Fruit fly (Drosophila melanogaster) whole organism, wandering third instar larva: ENCODE data around the gene Ref1.
A peak's percentile ranks its signal among the peaks of the same experiment; 100 is the strongest.

Experiments
- Abd-B ChIP-seq: fragments of >200 bp; optimal IDR thresholded peaks from 2 replicates; lab custom pipeline; 2017; ENCODE audit warnings: missing biosample characterization, missing genetic modification characterization
- CG32264 ChIP-seq: fragments of 200-800 bp; sonication (Bioruptor generic); optimal IDR thresholded peaks from 2 replicates; lab custom pipeline; 2016; ENCODE audit warnings: missing biosample characterization, missing genetic modification characterization
- CG9705 ChIP-seq: fragments of 200-800 bp; sonication (Bioruptor generic); optimal IDR thresholded peaks from 2 replicates; lab custom pipeline; 2018; ENCODE audit warnings: missing biosample characterization, mild to moderate bottlenecking, missing genetic modification characterization
- CrebA ChIP-seq: fragments of 200-800 bp; sonication (Bioruptor generic); optimal IDR thresholded peaks from 2 replicates; lab custom pipeline; 2016; ENCODE audit warnings: missing biosample characterization, mild to moderate bottlenecking, missing genetic modification characterization, borderline replicate concordance
- Dfd ChIP-seq: fragments of >200 bp; optimal IDR thresholded peaks from 2 replicates; lab custom pipeline; 2017; ENCODE audit warnings: missing biosample characterization, missing genetic modification characterization
- Dif ChIP-seq: fragments of 200-275, 200-300 bp; sonication (Bioruptor generic); optimal IDR thresholded peaks from 2 replicates; lab custom pipeline; 2018; ENCODE audit warnings: missing biosample characterization, missing genetic modification characterization; ENCODE audit not compliant: partially characterized antibody
- GATAd ChIP-seq: sonication (Bioruptor generic); optimal IDR thresholded peaks from 2 replicates; lab custom pipeline; 2016; ENCODE audit warnings: missing biosample characterization, missing genetic modification characterization
- HLH106 ChIP-seq: fragments of 200-800 bp; optimal IDR thresholded peaks from 3 replicates; lab custom pipeline; 2019; ENCODE audit warnings: missing biosample characterization, mild to moderate bottlenecking, missing genetic modification characterization, moderate library complexity
- Hnf4 ChIP-seq: fragments of 200-800 bp; sonication (Bioruptor generic); optimal IDR thresholded peaks from 2 replicates; lab custom pipeline; 2016; ENCODE audit warnings: missing biosample characterization, mild to moderate bottlenecking, missing genetic modification characterization
- Hr83 ChIP-seq: fragments of 200-300 bp; sonication (Bioruptor generic); optimal IDR thresholded peaks from 2 replicates; lab custom pipeline; 2016; ENCODE audit warnings: missing biosample characterization, mild to moderate bottlenecking, missing genetic modification characterization, moderate library complexity; ENCODE audit not compliant: poor library complexity, severe bottlenecking
- Jra ChIP-seq: sonication (Bioruptor generic); optimal IDR thresholded peaks from 2 replicates; lab custom pipeline; 2016; ENCODE audit warnings: missing biosample characterization, missing genetic modification characterization
- Mio ChIP-seq: sonication (Bioruptor generic); optimal IDR thresholded peaks from 2 replicates; lab custom pipeline; 2016; ENCODE audit warnings: missing biosample characterization, missing genetic modification characterization
- Myc ChIP-seq: fragments of >200 bp; optimal IDR thresholded peaks from 2 replicates; lab custom pipeline; 2017
- N ChIP-seq: fragments of >200 bp; optimal IDR thresholded peaks from 2 replicates; lab custom pipeline; 2018; ENCODE audit warnings: missing biosample characterization, missing external identifiers, missing genetic modification characterization
- OdsH ChIP-seq: fragments of 200-800 bp; sonication (Bioruptor generic); optimal IDR thresholded peaks from 2 replicates; lab custom pipeline; 2016; ENCODE audit warnings: missing biosample characterization, mild to moderate bottlenecking, missing genetic modification characterization
- Rel ChIP-seq, 2 experiments: fragments of 200-800 bp; sonication (Bioruptor generic) in 1 of 2; optimal IDR thresholded peaks; 2 replicates in 1 of 2; 3 replicates in 1 of 2; lab custom pipeline; 2016 to 2019; ENCODE audit warnings: mild to moderate bottlenecking in 2 of 2, missing biosample characterization in 2 of 2, missing genetic modification characterization in 2 of 2, moderate library complexity in 1 of 2
- Sp1 ChIP-seq: fragments of 200-800 bp; sonication (Bioruptor generic); optimal IDR thresholded peaks from 3 replicates; lab custom pipeline; 2019; ENCODE audit warnings: missing biosample characterization, mild to moderate bottlenecking, missing genetic modification characterization, moderate library complexity
- Vsx2 ChIP-seq: fragments of 200-300, 225-300 bp; sonication (Bioruptor generic); optimal IDR thresholded peaks from 2 replicates; lab custom pipeline; 2018; ENCODE audit warnings: missing biosample characterization, missing genetic modification characterization; ENCODE audit not compliant: partially characterized antibody
- br ChIP-seq: fragments of 200-800 bp; sonication (Bioruptor generic); optimal IDR thresholded peaks from 2 replicates; lab custom pipeline; 2016; ENCODE audit warnings: missing biosample characterization, missing genetic modification characterization
- brk ChIP-seq: fragments of 200-800 bp; sonication (Bioruptor generic); optimal IDR thresholded peaks from 2 replicates; lab custom pipeline; 2016; ENCODE audit warnings: missing biosample characterization, mild to moderate bottlenecking, missing genetic modification characterization
- dmrt93B ChIP-seq: fragments of 200-800 bp; sonication (Bioruptor generic); optimal IDR thresholded peaks from 2 replicates; lab custom pipeline; 2018; ENCODE audit warnings: missing biosample characterization, mild to moderate bottlenecking, missing genetic modification characterization
- dsf ChIP-seq: sonication (Bioruptor generic); optimal IDR thresholded peaks from 2 replicates; lab custom pipeline; 2016; ENCODE audit warnings: missing biosample characterization, missing genetic modification characterization, borderline replicate concordance
- ey ChIP-seq: fragments of 200-800 bp; sonication (Bioruptor generic); optimal IDR thresholded peaks from 2 replicates; lab custom pipeline; 2016; ENCODE audit warnings: missing biosample characterization, missing genetic modification characterization
- foxo ChIP-seq, 2 experiments: fragments of 200-800 bp; sonication (Bioruptor generic); optimal IDR thresholded peaks; 2 replicates in 1 of 2; 3 replicates in 1 of 2; lab custom pipeline; 2016 to 2017; ENCODE audit warnings: missing biosample characterization in 2 of 2, missing genetic modification characterization in 2 of 2
- fru ChIP-seq: fragments of 200-800 bp; sonication (Bioruptor generic); optimal IDR thresholded peaks from 3 replicates; lab custom pipeline; 2016; ENCODE audit warnings: missing biosample characterization, mild to moderate bottlenecking, missing genetic modification characterization
- h ChIP-seq: fragments of 200-800 bp; sonication (Bioruptor generic); optimal IDR thresholded peaks from 3 replicates; lab custom pipeline; 2016; ENCODE audit warnings: missing biosample characterization, mild to moderate bottlenecking, missing genetic modification characterization
- jim ChIP-seq: fragments of 175-275, 200-325 bp; sonication (Bioruptor generic); optimal IDR thresholded peaks from 2 replicates; lab custom pipeline; 2016; ENCODE audit warnings: missing biosample characterization, mild to moderate bottlenecking, missing genetic modification characterization
- lola ChIP-seq: fragments of >200 bp; optimal IDR thresholded peaks from 2 replicates; lab custom pipeline; 2017; ENCODE audit warnings: missing biosample characterization, missing genetic modification characterization
- pan ChIP-seq: fragments of >200 bp; optimal IDR thresholded peaks from 2 replicates; lab custom pipeline; 2017
- psq ChIP-seq: fragments of 200-800 bp; sonication (Bioruptor generic); optimal IDR thresholded peaks from 3 replicates; lab custom pipeline; 2017; ENCODE audit warnings: missing biosample characterization, mild to moderate bottlenecking, missing genetic modification characterization, moderate library complexity
- rgr ChIP-seq: fragments of 200-800 bp; sonication (Bioruptor generic); optimal IDR thresholded peaks from 3 replicates; lab custom pipeline; 2016; ENCODE audit warnings: missing biosample characterization, mild to moderate bottlenecking, missing genetic modification characterization
- sage ChIP-seq: fragments of 200-800 bp; sonication (Bioruptor generic); optimal IDR thresholded peaks from 2 replicates; lab custom pipeline; 2016; ENCODE audit warnings: missing biosample characterization, mild to moderate bottlenecking, missing genetic modification characterization
- sv ChIP-seq: fragments of 200-800 bp; sonication (Bioruptor generic); optimal IDR thresholded peaks from 3 replicates; lab custom pipeline; 2016; ENCODE audit warnings: missing biosample characterization, missing genetic modification characterization
- tai ChIP-seq: sonication (Bioruptor generic); optimal IDR thresholded peaks from 2 replicates; lab custom pipeline; 2016; ENCODE audit warnings: missing biosample characterization, missing genetic modification characterization
- woc ChIP-seq: sonication (Bioruptor generic); optimal IDR thresholded peaks from 2 replicates; lab custom pipeline; 2016; ENCODE audit warnings: missing biosample characterization, mild to moderate bottlenecking, missing genetic modification characterization

Ref1 gene

DNA sequence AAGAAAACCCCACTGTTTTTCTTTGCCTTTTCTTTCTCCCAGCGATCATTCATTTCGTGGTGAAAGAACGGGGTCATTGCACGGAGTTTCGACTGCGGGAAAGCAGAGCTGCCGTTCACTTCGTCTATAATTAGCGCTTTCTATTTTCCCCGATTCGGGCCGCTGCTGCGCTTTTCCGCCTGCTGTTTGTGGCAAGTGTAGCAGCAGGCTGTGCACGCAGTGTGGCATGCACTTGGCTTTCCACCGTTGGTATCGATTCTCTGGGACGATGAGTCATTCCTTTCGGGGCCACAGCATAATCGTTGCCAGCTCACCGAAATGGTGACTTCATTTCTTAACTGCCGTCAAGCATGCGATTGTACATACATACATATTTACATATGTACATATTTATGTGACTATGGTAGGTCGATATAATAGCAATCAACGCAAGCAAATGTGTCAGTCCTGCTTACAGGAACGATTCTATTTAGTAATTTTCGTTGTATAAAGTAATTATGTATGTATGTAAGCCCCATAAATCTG, 8.7 kb upstream of the Ref1 start:
- no peak for TF ChIP-seq ey (GFP tag; lab: Kevin White, UChicago)
- no peak for TF ChIP-seq h (GFP tag; lab: Kevin White, UChicago)
- TF ChIP-seq dmrt93B (GFP tag; lab: Kevin White, UChicago): no peak
- no peak for TF ChIP-seq psq (GFP tag; lab: Kevin White, UChicago)
- TF ChIP-seq brk (GFP tag; lab: Kevin White, UChicago): peak; percentile 27
- TF ChIP-seq Mio: no peak
- no peak for TF ChIP-seq rgr
- no peak for TF ChIP-seq Vsx2 (GFP tag; lab: Kevin White, UChicago)
- TF ChIP-seq CG32264 (GFP tag; lab: Kevin White, UChicago): no peak
- TF ChIP-seq Dif (GFP tag; lab: Kevin White, UChicago): no peak
- peak; percentile 13 for TF ChIP-seq Hnf4
- TF ChIP-seq CrebA (GFP tag; lab: Kevin White, UChicago): no peak
- TF ChIP-seq sage (GFP tag; lab: Kevin White, UChicago): no peak
- no peak for TF ChIP-seq GATAd
- peak; percentile 30 for TF ChIP-seq Jra (GFP tag; lab: Kevin White, UChicago)
- no peak for TF ChIP-seq Hr83 (GFP tag; lab: Kevin White, UChicago)
- no peak for TF ChIP-seq br (GFP tag; lab: Kevin White, UChicago)
- TF ChIP-seq Sp1: no peak
- TF ChIP-seq Rel (GFP tag; optimal IDR thresholded peaks at IDR 0.05; lab: Kevin White, UChicago): no peak
- peak; percentile 33 for TF ChIP-seq Rel (tag; optimal IDR thresholded peaks at IDR 0.05; lab: Kevin White, UChicago)
- TF ChIP-seq, all 38 proteins: peak for 4

DNA sequence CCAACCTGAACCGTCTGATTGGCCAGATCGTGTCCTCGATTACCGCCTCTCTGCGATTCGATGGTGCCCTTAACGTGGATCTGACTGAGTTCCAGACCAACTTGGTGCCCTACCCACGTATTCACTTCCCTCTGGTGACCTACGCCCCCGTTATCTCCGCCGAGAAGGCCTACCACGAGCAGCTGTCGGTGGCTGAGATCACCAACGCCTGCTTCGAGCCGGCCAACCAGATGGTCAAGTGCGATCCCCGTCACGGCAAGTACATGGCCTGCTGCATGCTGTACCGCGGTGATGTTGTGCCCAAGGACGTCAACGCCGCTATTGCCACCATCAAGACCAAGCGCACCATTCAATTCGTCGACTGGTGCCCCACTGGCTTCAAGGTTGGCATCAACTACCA, 7.7 kb upstream of the Ref1 start:
- no peak for TF ChIP-seq HLH106 (tag; lab: Kevin White, UChicago)
- TF ChIP-seq psq (GFP tag; lab: Kevin White, UChicago): no peak
- no peak for TF ChIP-seq CG9705 (GFP tag; lab: Kevin White, UChicago)
- no peak for TF ChIP-seq jim (GFP tag; lab: Kevin White, UChicago)
- TF ChIP-seq tai (GFP tag; lab: Kevin White, UChicago): no peak
- TF ChIP-seq Hr83 (GFP tag; lab: Kevin White, UChicago): no peak
- TF ChIP-seq br (GFP tag; lab: Kevin White, UChicago): no peak
- TF ChIP-seq rgr: no peak
- TF ChIP-seq, all 38 proteins: peak for 0

DNA sequence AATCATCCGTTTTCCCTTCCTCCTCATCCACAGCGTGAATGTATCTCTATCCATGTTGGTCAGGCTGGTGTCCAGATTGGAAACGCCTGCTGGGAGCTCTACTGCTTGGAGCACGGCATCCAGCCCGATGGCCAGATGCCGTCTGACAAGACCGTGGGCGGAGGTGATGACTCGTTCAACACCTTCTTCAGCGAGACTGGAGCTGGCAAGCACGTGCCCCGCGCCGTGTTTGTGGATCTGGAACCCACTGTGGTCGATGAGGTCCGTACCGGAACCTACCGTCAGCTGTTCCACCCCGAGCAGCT, 7.0 kb upstream of the Ref1 start:
- TF ChIP-seq N (GFP tag; lab: Kevin White, UChicago) (no peak), h (GFP tag; lab: Kevin White, UChicago) (no peak), CG32264 (GFP tag; lab: Kevin White, UChicago) (no peak), Abd-B (GFP tag; lab: Kevin White, UChicago) (no peak), CG9705 (GFP tag; lab: Kevin White, UChicago) (no peak), woc (GFP tag; lab: Kevin White, UChicago) (no peak), Dif (GFP tag; lab: Kevin White, UChicago) (no peak), OdsH (GFP tag; lab: Kevin White, UChicago) (no peak), jim (GFP tag; lab: Kevin White, UChicago) (no peak), Rel (GFP tag; optimal IDR thresholded peaks at IDR 0.05; lab: Kevin White, UChicago) (no peak), Rel (tag; optimal IDR thresholded peaks at IDR 0.05; lab: Kevin White, UChicago) (no peak), sage (GFP tag; lab: Kevin White, UChicago) (no peak), Hr83 (GFP tag; lab: Kevin White, UChicago) (no peak), Hnf4 (no peak), sv (GFP tag; lab: Kevin White, UChicago) (no peak), fru (GFP tag; lab: Kevin White, UChicago) (no peak)
- TF ChIP-seq, all 38 proteins: peak for 0

DNA sequence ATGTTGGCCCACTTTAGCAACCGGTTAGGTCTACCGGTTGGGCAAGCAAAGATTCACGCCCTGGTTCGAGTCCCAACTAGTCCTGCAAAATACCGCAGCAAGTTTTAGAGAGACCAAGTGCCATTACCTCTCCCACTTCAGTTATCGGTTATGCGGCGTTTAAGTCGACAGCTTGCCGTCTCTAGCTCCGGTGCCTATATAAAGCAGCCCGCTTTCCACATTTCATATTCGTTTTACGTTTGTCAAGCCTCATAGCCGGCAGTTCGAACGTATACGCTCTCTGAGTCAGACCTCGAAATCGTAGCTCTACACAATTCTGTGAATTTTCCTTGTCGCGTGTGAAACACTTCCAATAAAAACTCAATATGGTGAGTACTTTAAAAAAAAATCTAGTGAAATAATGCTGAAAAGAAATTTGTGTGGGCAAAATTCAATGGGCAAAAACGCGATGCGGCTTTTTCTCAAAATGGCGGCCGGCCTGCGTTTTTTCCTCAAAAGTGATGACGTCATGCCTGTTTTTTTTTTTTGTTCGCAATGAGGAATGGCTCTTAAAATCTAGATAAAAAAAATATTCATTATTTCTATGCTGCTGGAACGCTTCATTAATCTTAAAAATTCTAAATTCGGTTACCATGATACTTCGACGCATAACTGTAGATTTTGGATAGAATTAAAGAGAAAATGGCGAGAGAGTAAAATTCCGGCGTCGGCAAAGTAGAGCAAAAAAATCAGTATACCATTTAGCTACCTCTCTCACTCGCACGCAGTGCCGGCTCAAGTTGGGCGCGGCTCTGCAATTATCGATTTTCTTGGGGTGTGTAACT, 6.4 kb upstream of the Ref1 start, which contains the start of gene alphaTub84B:
Gene alphaTub84B, plus strand, starts transcription at position 223 of the 824 bp plus-strand sequence.
- no peak for TF ChIP-seq pan
- TF ChIP-seq Abd-B (GFP tag; lab: Kevin White, UChicago): no peak
- peak in 1 of 2 experiments; percentile 71 for TF ChIP-seq foxo (GFP tag; optimal IDR thresholded peaks at IDR 0.05; lab: Kevin White, UChicago)
- TF ChIP-seq CG32264 (GFP tag; lab: Kevin White, UChicago): no peak
- TF ChIP-seq Dif (GFP tag; lab: Kevin White, UChicago): peak; percentile 87
- TF ChIP-seq psq (GFP tag; lab: Kevin White, UChicago): peak; percentile 48
- peak; percentile 86 for TF ChIP-seq Jra (GFP tag; lab: Kevin White, UChicago)
- no peak for TF ChIP-seq Dfd (GFP tag; lab: Kevin White, UChicago)
- TF ChIP-seq tai (GFP tag; lab: Kevin White, UChicago): no peak
- TF ChIP-seq N (GFP tag; lab: Kevin White, UChicago): no peak
- TF ChIP-seq CG9705 (GFP tag; lab: Kevin White, UChicago): no peak
- peak; percentile 52 for TF ChIP-seq sv (GFP tag; lab: Kevin White, UChicago)
- peak; percentile 21 for TF ChIP-seq brk (GFP tag; lab: Kevin White, UChicago)
- TF ChIP-seq Hnf4: peak; percentile 91
- no peak for TF ChIP-seq GATAd
- TF ChIP-seq dmrt93B (GFP tag; lab: Kevin White, UChicago): no peak
- peak; percentile 29 for TF ChIP-seq ey (GFP tag; lab: Kevin White, UChicago)
- TF ChIP-seq OdsH (GFP tag; lab: Kevin White, UChicago): peak; percentile 66
- TF ChIP-seq dsf (GFP tag; lab: Kevin White, UChicago): no peak
- TF ChIP-seq CrebA (GFP tag; lab: Kevin White, UChicago): no peak
- TF ChIP-seq Rel (GFP tag; optimal IDR thresholded peaks at IDR 0.05; lab: Kevin White, UChicago): no peak
- peak; percentile 88 for TF ChIP-seq Rel (tag; optimal IDR thresholded peaks at IDR 0.05; lab: Kevin White, UChicago)
- peak; percentile 94 for TF ChIP-seq Hr83 (GFP tag; lab: Kevin White, UChicago)
- TF ChIP-seq Myc (lab: Kevin White, UChicago): peak; percentile 59
- no peak for TF ChIP-seq lola (GFP tag; lab: Kevin White, UChicago)
- peak; percentile 55 for TF ChIP-seq sage (GFP tag; lab: Kevin White, UChicago)
- peak; percentile 76 for TF ChIP-seq Sp1
- TF ChIP-seq HLH106 (tag; lab: Kevin White, UChicago): peak; percentile 19
- TF ChIP-seq Mio: no peak
- peak; percentile 70 for TF ChIP-seq fru (GFP tag; lab: Kevin White, UChicago)
